Worm (Caenorhabditis elegans) whole organism, L4/young adult: ENCODE results near the gene F15H10.8.

Experiments used
- W03F9.2 ChIP-seq: fragments of 150-350 bp; optimal IDR thresholded peaks from 2 replicates; lab custom pipeline; 2014; ENCODE audit warnings: missing biosample characterization, missing genetic modification characterization
- dao-5 ChIP-seq: sonication (generic microtip); optimal IDR thresholded peaks from 2 replicates; lab custom pipeline; 2016; ENCODE audit warnings: missing genotype, missing genetic modification characterization, moderate library complexity, missing compliant biosample characterization
- him-1 ChIP-seq: sonication (generic microtip); optimal IDR thresholded peaks from 2 replicates; lab custom pipeline; 2016; ENCODE audit warnings: missing genotype, missing genetic modification reagents, missing genetic modification characterization, missing compliant biosample characterization

DNA sequence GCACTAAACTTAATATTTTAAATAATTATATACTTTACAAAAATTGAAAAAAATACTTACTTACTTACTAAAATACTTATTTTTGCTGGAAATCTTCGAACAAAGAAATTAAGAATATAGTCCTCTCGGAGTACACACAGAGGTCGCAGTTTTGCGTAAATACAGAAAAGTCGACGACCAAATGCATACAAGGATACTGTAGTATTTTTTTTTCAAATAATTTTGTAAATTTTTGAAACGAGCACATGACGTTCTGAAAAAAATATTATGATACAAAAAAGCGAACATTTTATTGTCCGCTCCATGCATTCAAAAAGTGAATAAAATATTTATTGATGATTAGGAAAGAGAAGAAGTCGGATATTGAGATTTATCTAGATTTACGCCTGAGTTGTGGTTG is 23.5 kb upstream of the F15H10.8 start, which contains the start of gene apc-10:
- TF ChIP-seq him-1 (tag; lab: Kevin White, UChicago) (no peak), dao-5 (tag; lab: Kevin White, UChicago) (no peak), W03F9.2 (tag; lab: Kevin White, UChicago) (peak; percentile 23)
